Worm (Caenorhabditis elegans): ENCODE results near the gene icl-1.
A peak's percentile ranks its signal among the peaks of the same experiment; 100 is the strongest.

Gene icl-1

ce11 chrV:727484-728351 lies at the start of gene icl-1, which contains the start of gene srh-2:
TSS of gene icl-1 (minus strand) at chrV:728004.
TSS of gene srh-2 (plus strand) at chrV:728301.
- TF ChIP-seq him-1 (tag; optimal IDR thresholded peaks at IDR 0.05) = no peak
- peak; percentile 3 for TF ChIP-seq W03F9.2 (tag; optimal IDR thresholded peaks at IDR 0.05)

ce11 chrV:777285-777684 lies 49.5 kb upstream of the icl-1 start, which contains the start of gene R09E12.9:
TSS of gene R09E12.9 (plus strand) at chrV:777600.
- no peak for TF ChIP-seq W03F9.2 (tag; optimal IDR thresholded peaks at IDR 0.05)
- no peak for TF ChIP-seq dao-5 (tag; optimal IDR thresholded peaks at IDR 0.05)
- no peak for TF ChIP-seq him-1 (tag; optimal IDR thresholded peaks at IDR 0.05)

- no peak for TF ChIP-seq dao-5 (tag; optimal IDR thresholded peaks at IDR 0.05)
- no peak for TF ChIP-seq him-1 (tag; optimal IDR thresholded peaks at IDR 0.05)
- no peak for TF ChIP-seq W03F9.2 (tag; optimal IDR thresholded peaks at IDR 0.05)
These were observed 47.1 kb upstream of the icl-1 start, which contains the start of gene srbc-58 for ce11 chrV:774875-775359. TSS of gene srbc-58 (plus strand) at chrV:774995.

- TF ChIP-seq him-1 (tag; optimal IDR thresholded peaks at IDR 0.05) (no peak), dao-5 (tag; optimal IDR thresholded peaks at IDR 0.05) (no peak)
These were observed 46.5 kb upstream of the icl-1 start for ce11 chrV:774341-774740.

ce11 chrV:773256-773655 lies 45.5 kb upstream of the icl-1 start, which contains the start of gene sti-1:
TSS of gene sti-1 (plus strand) at chrV:773518.
- TF ChIP-seq W03F9.2 (tag; optimal IDR thresholded peaks at IDR 0.05) (peak; percentile 79), him-1 (tag; optimal IDR thresholded peaks at IDR 0.05) (no peak)

ce11 chrV:772210-772609 lies 44.4 kb upstream of the icl-1 start:
- TF ChIP-seq W03F9.2 (tag; optimal IDR thresholded peaks at IDR 0.05) (no peak), dao-5 (tag; optimal IDR thresholded peaks at IDR 0.05) (no peak), him-1 (tag; optimal IDR thresholded peaks at IDR 0.05) (no peak)

ce11 chrV:764732-765131 lies 36.9 kb upstream of the icl-1 start, which contains the start of gene str-238:
TSS of gene str-238 (plus strand) at chrV:765032.
- TF ChIP-seq dao-5 (tag; optimal IDR thresholded peaks at IDR 0.05) (no peak), him-1 (tag; optimal IDR thresholded peaks at IDR 0.05) (no peak), W03F9.2 (tag; optimal IDR thresholded peaks at IDR 0.05) (no peak)

ce11 chrV:762340-762739 lies 34.5 kb upstream of the icl-1 start, which contains the start of gene srp-2:
TSS of gene srp-2 (plus strand) at chrV:762640.
- TF ChIP-seq dao-5 (tag; optimal IDR thresholded peaks at IDR 0.05) (no peak), W03F9.2 (tag; optimal IDR thresholded peaks at IDR 0.05) (no peak), him-1 (tag; optimal IDR thresholded peaks at IDR 0.05) (no peak)

- TF ChIP-seq dao-5 (tag; optimal IDR thresholded peaks at IDR 0.05) (no peak), him-1 (tag; optimal IDR thresholded peaks at IDR 0.05) (no peak), W03F9.2 (tag; optimal IDR thresholded peaks at IDR 0.05) (no peak)
These were observed 34.1 kb upstream of the icl-1 start, which contains the start of gene C05E4.12 for ce11 chrV:761882-762281. TSS of gene C05E4.12 (minus strand) at chrV:761982.

ce11 chrV:761235-761634 lies 33.4 kb upstream of the icl-1 start, which contains the start of gene C05E4.15:
TSS of gene C05E4.15 (minus strand) at chrV:761335.
- TF ChIP-seq dao-5 (tag; optimal IDR thresholded peaks at IDR 0.05) = no peak

- TF ChIP-seq him-1 (tag; optimal IDR thresholded peaks at IDR 0.05) (no peak), W03F9.2 (tag; optimal IDR thresholded peaks at IDR 0.05) (no peak), dao-5 (tag; optimal IDR thresholded peaks at IDR 0.05) (no peak)
These were observed 28.4 kb upstream of the icl-1 start, which contains the start of gene str-20 for ce11 chrV:756169-756568. TSS of gene str-20 (plus strand) at chrV:756469.

ce11 chrV:752679-753333 lies 25.0 kb upstream of the icl-1 start, which contains the start of the genes str-262 and srp-1:
TSS of gene str-262 (minus strand) at chrV:752779.
TSS of gene srp-1 (plus strand) at chrV:753283.
- TF ChIP-seq W03F9.2 (tag; optimal IDR thresholded peaks at IDR 0.05) (no peak), dao-5 (tag; optimal IDR thresholded peaks at IDR 0.05) (no peak), him-1 (tag; optimal IDR thresholded peaks at IDR 0.05) (no peak)

- TF ChIP-seq him-1 (tag; optimal IDR thresholded peaks at IDR 0.05) = no peak
- no peak for TF ChIP-seq W03F9.2 (tag; optimal IDR thresholded peaks at IDR 0.05)
- TF ChIP-seq dao-5 (tag; optimal IDR thresholded peaks at IDR 0.05) = no peak
These were observed 20.2 kb upstream of the icl-1 start, which contains the start of gene sri-4 for ce11 chrV:748044-748443. TSS of gene sri-4 (plus strand) at chrV:748344.

ce11 chrV:743348-743747 lies 15.5 kb upstream of the icl-1 start, which contains the start of gene str-134:
TSS of gene str-134 (plus strand) at chrV:743648.
- TF ChIP-seq dao-5 (tag; optimal IDR thresholded peaks at IDR 0.05) (no peak), W03F9.2 (tag; optimal IDR thresholded peaks at IDR 0.05) (no peak), him-1 (tag; optimal IDR thresholded peaks at IDR 0.05) (no peak)
